Fruit fly (Drosophila melanogaster) whole organism, prepupa: Measurements from ENCODE around the gene mamo.

ENCODE experiments used
- CG31627 ChIP-seq: fragments of 200-800 bp; sonication (Bioruptor generic); optimal IDR thresholded peaks from 3 replicates; lab custom pipeline; 2016; ENCODE audit warnings: missing biosample characterization, missing genetic modification characterization
- CG6792 ChIP-seq: fragments of 200-800 bp; sonication (Bioruptor generic); optimal IDR thresholded peaks from 3 replicates; lab custom pipeline; 2016; ENCODE audit warnings: missing biosample characterization, missing genetic modification characterization
- CG8319 ChIP-seq: fragments of 200-800 bp; sonication (Bioruptor generic); optimal IDR thresholded peaks from 3 replicates; lab custom pipeline; 2016; ENCODE audit warnings: missing biosample characterization, missing genetic modification characterization
- Eip93F ChIP-seq: fragments of 200-800 bp; sonication (Bioruptor generic); optimal IDR thresholded peaks from 2 replicates; lab custom pipeline; 2016; ENCODE audit warnings: missing biosample characterization, mild to moderate bottlenecking, missing genetic modification characterization
- Hr4 ChIP-seq: fragments of 200-800 bp; sonication (Bioruptor generic); optimal IDR thresholded peaks from 3 replicates; lab custom pipeline; 2016; ENCODE audit warnings: missing biosample characterization, missing genetic modification characterization
- OdsH ChIP-seq: fragments of 200-800 bp; sonication (Bioruptor generic); optimal IDR thresholded peaks from 3 replicates; lab custom pipeline; 2016; ENCODE audit warnings: missing biosample characterization, missing genetic modification characterization
- Sox15 ChIP-seq: fragments of 200-800 bp; sonication (Bioruptor generic); optimal IDR thresholded peaks from 3 replicates; lab custom pipeline; 2016; ENCODE audit warnings: missing biosample characterization, missing genetic modification characterization
- achi ChIP-seq: fragments of 200-800 bp; sonication (Bioruptor generic); optimal IDR thresholded peaks from 3 replicates; lab custom pipeline; 2016; ENCODE audit warnings: missing biosample characterization, missing genetic modification characterization
- dsx ChIP-seq: fragments of 200-800 bp; optimal IDR thresholded peaks from 3 replicates; lab custom pipeline; 2019; ENCODE audit warnings: missing biosample characterization, mild to moderate bottlenecking, missing genetic modification characterization, moderate library complexity; ENCODE audit not compliant: poor library complexity, severe bottlenecking
- esn ChIP-seq: fragments of 200-800 bp; sonication (Bioruptor generic); optimal IDR thresholded peaks from 2 replicates; lab custom pipeline; 2016; ENCODE audit warnings: missing biosample characterization, mild to moderate bottlenecking, missing genetic modification characterization, moderate library complexity
- lz ChIP-seq: fragments of 200-800 bp; sonication (Bioruptor generic); optimal IDR thresholded peaks from 3 replicates; lab custom pipeline; 2016; ENCODE audit warnings: missing biosample characterization, missing genetic modification characterization
- net ChIP-seq: fragments of 200-800 bp; sonication (Bioruptor generic); optimal IDR thresholded peaks from 3 replicates; lab custom pipeline; 2016; ENCODE audit warnings: missing biosample characterization, missing genetic modification characterization

DNA sequence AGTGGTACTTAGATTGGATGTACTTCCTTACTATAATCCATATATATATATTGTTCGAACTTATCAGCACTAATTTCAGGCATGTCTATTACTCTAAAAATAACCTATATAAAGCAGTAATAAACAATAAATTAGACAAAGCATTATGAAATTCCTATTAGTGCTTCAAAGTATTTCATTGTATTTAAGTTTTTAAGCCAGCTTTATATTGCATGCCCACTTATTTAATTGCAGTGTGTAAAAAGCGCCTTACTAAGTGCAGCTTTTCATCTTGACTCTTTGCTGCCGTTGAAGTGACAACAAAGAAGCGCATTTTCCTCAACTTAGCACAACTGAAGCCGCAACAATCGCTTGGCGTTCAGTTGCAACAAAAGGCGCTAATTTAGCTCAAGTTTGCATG is 171.5 kb downstream of the mamo start:
- TF ChIP-seq achi (GFP tag; lab: Kevin White, UChicago) (no peak), dsx (GFP tag; lab: Kevin White, UChicago) (no peak), Hr4 (GFP tag; lab: Kevin White, UChicago) (peak; percentile 37), lz (GFP tag; lab: Kevin White, UChicago) (no peak), CG8319 (GFP tag; lab: Kevin White, UChicago) (no peak), net (GFP tag; lab: Kevin White, UChicago) (no peak), Sox15 (GFP tag; lab: Kevin White, UChicago) (no peak), Eip93F (GFP tag; lab: Kevin White, UChicago) (no peak), CG31627 (GFP tag; lab: Kevin White, UChicago) (no peak), CG6792 (no peak), OdsH (GFP tag; lab: Kevin White, UChicago) (no peak), esn (GFP tag; lab: Kevin White, UChicago) (no peak)
